Worm (Caenorhabditis elegans): ENCODE measurements around the gene T14B4.5.

The T14B4.5 gene

ce11 chrII:6721581-6721980, 4.9 kb downstream of the T14B4.5 start:
- TF ChIP-seq egl-43 (GFP tag; IDR thresholded peaks at IDR 0.05) (no peak), ZK546.5 (tag; optimal IDR thresholded peaks at IDR 0.05) (no peak), F10B5.3 (tag; optimal IDR thresholded peaks at IDR 0.05) (no peak), ceh-32 (tag; optimal IDR thresholded peaks at IDR 0.05; ENCODE audit: poor library complexity) (no peak), nhr-76 (tag; optimal IDR thresholded peaks at IDR 0.05) (no peak), lim-7 (GFP tag; IDR thresholded peaks at IDR 0.05) (no peak; the same call in 1 of the 2 replicates), mxl-2 (GFP tag; conservative IDR thresholded peaks at IDR 0.05) (no peak), arid-1 (GFP tag; conservative IDR thresholded peaks at IDR 0.05) (peak; percentile 63; the same call in 1 of the 2 replicates), daf-8 (GFP tag; IDR thresholded peaks at IDR 0.05) (no peak), mes-2 (tag; optimal IDR thresholded peaks at IDR 0.05; ENCODE audit: poor library complexity, severe bottlenecking) (peak; percentile 50), F49E8.2 (tag; optimal IDR thresholded peaks at IDR 0.05; ENCODE audit: borderline replicate concordance) (no peak), nhr-102 (tag; optimal IDR thresholded peaks at IDR 0.05) (no peak), zfp-2 (tag; optimal IDR thresholded peaks at IDR 0.05) (no peak), lin-15B (tag; optimal IDR thresholded peaks at IDR 0.05) (no peak), nhr-11 (tag; optimal IDR thresholded peaks at IDR 0.05) (no peak), egl-27 (tag; optimal IDR thresholded peaks at IDR 0.05) (no peak), ceh-62 (tag; optimal IDR thresholded peaks at IDR 0.05) (no peak), mxl-3 (GFP tag; optimal IDR thresholded peaks at IDR 0.05) (peak; percentile 27), ZK337.2 (GFP tag; IDR thresholded peaks at IDR 0.05) (no peak), F37D6.2 (tag; optimal IDR thresholded peaks at IDR 0.05) (no peak), zip-11 (GFP tag; IDR thresholded peaks at IDR 0.05) (no peak), fkh-10 (GFP tag; optimal IDR thresholded peaks at IDR 0.05) (no peak), Y75B8A.6 (GFP tag; IDR thresholded peaks at IDR 0.05) (no peak), pqm-1 (tag; optimal IDR thresholded peaks at IDR 0.05) (no peak), spr-1 (tag; optimal IDR thresholded peaks at IDR 0.05) (peak; percentile 21), mdt-29 (GFP tag; IDR thresholded peaks at IDR 0.05) (no peak), nhr-10 (tag; optimal IDR thresholded peaks at IDR 0.05) (no peak), T20F7.1 (GFP tag; optimal IDR thresholded peaks at IDR 0.05) (no peak), duxl-1 (tag; optimal IDR thresholded peaks at IDR 0.05; ENCODE audit: poor library complexity) (no peak), unc-62 (GFP tag; optimal IDR thresholded peaks at IDR 0.05 in 1 of 2) (no peak), unc-62 (tag; optimal IDR thresholded peaks at IDR 0.05) (no peak), ces-1 (GFP tag; optimal IDR thresholded peaks at IDR 0.05) (no peak), nhr-77 (tag; optimal IDR thresholded peaks at IDR 0.05) (no peak), saeg-2 (GFP tag; IDR thresholded peaks at IDR 0.05) (0 out of 2 replicates have a peak, but pooled peaks have one; percentile 36), vab-7 (GFP tag; IDR thresholded peaks at IDR 0.05) (peak; percentile 72; the same call in 1 of the 2 replicates), php-3 (GFP tag; IDR thresholded peaks at IDR 0.05) (no peak), nhr-42 (GFP tag; IDR thresholded peaks at IDR 0.05) (0 out of 2 replicates have a peak, but pooled peaks have one; percentile 18), ceh-28 (tag; optimal IDR thresholded peaks at IDR 0.05) (no peak), aly-2 (tag; optimal IDR thresholded peaks at IDR 0.05) (no peak), madf-5 (GFP tag; IDR thresholded peaks at IDR 0.05) (0 out of 4 replicates have a peak, but pooled peaks of 1 of the 2 experiments have one; percentile 58), daf-12 (tag; optimal IDR thresholded peaks at IDR 0.05) (no peak), tra-1 (GFP tag; IDR thresholded peaks at IDR 0.05) (0 out of 2 replicates have a peak, but pooled peaks have one; percentile 33), pha-4 (GFP tag; IDR thresholded peaks at IDR 0.05) (no peak; the same call in 1 of the 2 replicates), pha-4 (tag; optimal IDR thresholded peaks at IDR 0.05) (no peak), T26A8.4 (GFP tag; IDR thresholded peaks at IDR 0.05) (no peak), madf-9 (GFP tag; conservative IDR thresholded peaks at IDR 0.05) (no peak), tag-97 (GFP tag; IDR thresholded peaks at IDR 0.05) (no peak), zfp-3 (GFP tag; conservative IDR thresholded peaks at IDR 0.05) (no peak), ceh-44 (GFP tag; IDR thresholded peaks at IDR 0.05) (0 out of 2 replicates have a peak, but pooled peaks have one; percentile 23), sdz-12 (GFP tag; optimal IDR thresholded peaks at IDR 0.05) (no peak), daf-19 (GFP tag; conservative IDR thresholded peaks at IDR 0.05) (no peak), nhr-237 (tag; optimal IDR thresholded peaks at IDR 0.05) (no peak)
